Worm (Caenorhabditis elegans): Measurements from ENCODE around the gene nas-4.

Gene nas-4

ce11 chrIII:6442305-6443125, 27.1 kb upstream of the nas-4 start, which contains the start of gene mel-32 (continued):
- 0 out of 2 replicates have a peak, but pooled peaks have one; percentile 72 for TF ChIP-seq Y95B8A.8 (GFP tag; IDR thresholded peaks at IDR 0.05)
- no peak for TF ChIP-seq somi-1 (GFP tag; optimal IDR thresholded peaks at IDR 0.05)
- TF ChIP-seq ZK185.1 (tag; optimal IDR thresholded peaks at IDR 0.05; ENCODE audit: poor library complexity, severe bottlenecking): peak; percentile 64
- TF ChIP-seq lin-26 (GFP tag; IDR thresholded peaks at IDR 0.05): peak; percentile 67; the same call in 1 of the 2 replicates
- no peak for TF ChIP-seq let-526 (GFP tag; IDR thresholded peaks at IDR 0.05)
- TF ChIP-seq ztf-28 (GFP tag; IDR thresholded peaks at IDR 0.05): 0 out of 2 replicates have a peak, but pooled peaks have one; percentile 33
- no peak for TF ChIP-seq ztf-22 (GFP tag; optimal IDR thresholded peaks at IDR 0.05)
- TF ChIP-seq egl-18 (GFP tag; IDR thresholded peaks at IDR 0.05): no peak
- peak; percentile 48 for TF ChIP-seq unc-130 (GFP tag; optimal IDR thresholded peaks at IDR 0.05)
- TF ChIP-seq pha-4 (tag; optimal IDR thresholded peaks at IDR 0.05): no peak
- TF ChIP-seq hsf-1 (GFP tag; IDR thresholded peaks at IDR 0.05): peak; percentile 79
- no peak for TF ChIP-seq sea-2 (GFP tag; IDR thresholded peaks at IDR 0.05)
- no peak for TF ChIP-seq bed-2 (GFP tag; IDR thresholded peaks at IDR 0.05)
- 0 out of 2 replicates have a peak, but pooled peaks have one; percentile 30 for TF ChIP-seq aptf-2 (GFP tag; conservative IDR thresholded peaks at IDR 0.05)
- TF ChIP-seq lag-1 (GFP tag; IDR thresholded peaks at IDR 0.05): no peak
- no peak for TF ChIP-seq F49E8.2 (tag; optimal IDR thresholded peaks at IDR 0.05; ENCODE audit: insufficient read depth)
- no peak for TF ChIP-seq rcor-1 (GFP tag; IDR thresholded peaks at IDR 0.05)
- TF ChIP-seq cebp-1 (GFP tag; IDR thresholded peaks at IDR 0.05): no peak
- no peak for TF ChIP-seq cebp-1 (tag; optimal IDR thresholded peaks at IDR 0.05)
- peak; percentile 38 for TF ChIP-seq repo-1 (tag; optimal IDR thresholded peaks at IDR 0.05)
- no peak for TF ChIP-seq ztf-26 (tag; optimal IDR thresholded peaks at IDR 0.05)
- TF ChIP-seq dox-1 (GFP tag; IDR thresholded peaks at IDR 0.05): peak; percentile 84
- TF ChIP-seq dpl-1 (GFP tag; optimal IDR thresholded peaks at IDR 0.05): peak; percentile 89
- peak; percentile 24 for TF ChIP-seq tbp1 (GFP tag; optimal IDR thresholded peaks at IDR 0.05)
- TF ChIP-seq F10E7.11 (tag; optimal IDR thresholded peaks at IDR 0.05): no peak
- TF ChIP-seq F57C9.4 (tag; optimal IDR thresholded peaks at IDR 0.05): no peak
- TF ChIP-seq mel-28 (tag; optimal IDR thresholded peaks at IDR 0.05; ENCODE audit: borderline replicate concordance): no peak
- no peak for TF ChIP-seq unc-62 (GFP tag; optimal IDR thresholded peaks at IDR 0.05)
- TF ChIP-seq nfyb-1 (GFP tag; IDR thresholded peaks at IDR 0.05): peak; percentile 49; the same call in 1 of the 2 replicates
- no peak for TF ChIP-seq bed-1 (GFP tag; IDR thresholded peaks at IDR 0.05)
- TF ChIP-seq madf-10 (tag; optimal IDR thresholded peaks at IDR 0.05): no peak
- TF ChIP-seq atf-7 (tag; optimal IDR thresholded peaks at IDR 0.05): no peak
- TF ChIP-seq nhr-80 (tag; optimal IDR thresholded peaks at IDR 0.05): peak; percentile 17
- TF ChIP-seq madf-6 (GFP tag; IDR thresholded peaks at IDR 0.05): peak; percentile 96
- no peak for TF ChIP-seq T26A5.8 (tag; optimal IDR thresholded peaks at IDR 0.05)
- no peak for TF ChIP-seq rpc-1 (optimal IDR thresholded peaks at IDR 0.05)
- TF ChIP-seq rpc-1 (tag; optimal IDR thresholded peaks at IDR 0.05): no peak
- no peak for TF ChIP-seq ztf-3 (GFP tag; optimal IDR thresholded peaks at IDR 0.05)
- TF ChIP-seq F33H1.4 (GFP tag; IDR thresholded peaks at IDR 0.05): peak; percentile 76
- TF ChIP-seq D2030.7 (GFP tag; IDR thresholded peaks at IDR 0.05): peak; percentile 91
- no peak for TF ChIP-seq F57A8.1 (GFP tag; optimal IDR thresholded peaks at IDR 0.05)
- TF ChIP-seq mxl-1 (tag; optimal IDR thresholded peaks at IDR 0.05): no peak
- no peak for TF ChIP-seq hmg-20 (GFP tag; IDR thresholded peaks at IDR 0.05)
- no peak for TF ChIP-seq sdz-38 (tag; optimal IDR thresholded peaks at IDR 0.05)
- peak; percentile 55 for TF ChIP-seq zim-3 (tag; optimal IDR thresholded peaks at IDR 0.05)
- TF ChIP-seq egrh-3 (GFP tag; IDR thresholded peaks at IDR 0.05): no peak
- TF ChIP-seq F37B4.10 (GFP tag; IDR thresholded peaks at IDR 0.05): no peak
- TF ChIP-seq mes-4 (tag; optimal IDR thresholded peaks at IDR 0.05): no peak
- TF ChIP-seq attf-5 (GFP tag; optimal IDR thresholded peaks at IDR 0.05): no peak
